Fruit fly (Drosophila melanogaster) whole organism, embryonic: ENCODE measurements around the gene MED18.

Source experiments
- Bdp1 ChIP-seq: fragments of 200-800 bp; sonication (Bioruptor generic); optimal IDR thresholded peaks from 3 replicates; lab custom pipeline; 2016; ENCODE audit warnings: missing biosample characterization, missing genetic modification characterization
- CG10654 ChIP-seq: fragments of 200-800 bp; sonication (Bioruptor generic); optimal IDR thresholded peaks from 2 replicates; lab custom pipeline; 2016; ENCODE audit warnings: missing biosample characterization, missing genetic modification characterization
- CG12942 ChIP-seq: fragments of 200-800 bp; sonication (Bioruptor generic); optimal IDR thresholded peaks from 3 replicates; lab custom pipeline; 2016; ENCODE audit warnings: missing biosample characterization, missing genetic modification characterization
- CG13894 ChIP-seq: fragments of 200-800 bp; sonication (Bioruptor generic); optimal IDR thresholded peaks from 3 replicates; lab custom pipeline; 2018; ENCODE audit warnings: missing biosample characterization, mild to moderate bottlenecking, missing genetic modification characterization, moderate library complexity
- CG14860 ChIP-seq: fragments of 200-800 bp; sonication (Bioruptor generic); IDR thresholded peaks from 3 replicates; pipeline ENCODE4 v1.3.6; 2022; ENCODE audit warnings: missing biosample characterization, missing genetic modification characterization; ENCODE audit not compliant: partially characterized antibody
- CG1647 ChIP-seq: fragments of 200-800 bp; sonication (Bioruptor generic); optimal IDR thresholded peaks from 3 replicates; lab custom pipeline; 2016; ENCODE audit warnings: missing biosample characterization, missing genetic modification characterization
- CG30020 ChIP-seq: fragments of 200-800 bp; optimal IDR thresholded peaks from 2 replicates; lab custom pipeline; 2019; ENCODE audit warnings: missing biosample characterization, mild to moderate bottlenecking, missing genetic modification characterization, moderate library complexity
- CG3163 ChIP-seq: fragments of 200-800 bp; sonication (Bioruptor generic); optimal IDR thresholded peaks from 3 replicates; lab custom pipeline; 2016; ENCODE audit warnings: missing biosample characterization, missing genetic modification characterization
- CG32772 ChIP-seq: fragments of 200-800 bp; sonication (Bioruptor generic); IDR thresholded peaks from 2 replicates; pipeline ENCODE4 v1.3.6; 2022; ENCODE audit warnings: missing biosample characterization, missing genetic modification characterization
- CG3281 ChIP-seq: fragments of 200-800 bp; sonication (Bioruptor generic); optimal IDR thresholded peaks from 3 replicates; lab custom pipeline; 2017; ENCODE audit warnings: missing biosample characterization, mild to moderate bottlenecking, missing genetic modification characterization
- CG42726 ChIP-seq: fragments of 200-800 bp; sonication (Bioruptor generic); IDR thresholded peaks from 2 replicates; pipeline ENCODE4 v1.3.6; 2022; ENCODE audit warnings: missing biosample characterization, missing genetic modification characterization; ENCODE audit not compliant: partially characterized antibody
- CG4424 ChIP-seq: fragments of 200-800 bp; sonication (Bioruptor generic); optimal IDR thresholded peaks from 3 replicates; lab custom pipeline; 2016; ENCODE audit warnings: missing biosample characterization, missing genetic modification characterization
- CG4617 ChIP-seq: fragments of 200-800 bp; sonication (Bioruptor generic); optimal IDR thresholded peaks from 3 replicates; lab custom pipeline; 2016; ENCODE audit warnings: missing biosample characterization, missing genetic modification characterization, borderline replicate concordance
- CG4854 ChIP-seq: fragments of 200-800 bp; sonication (Bioruptor generic); optimal IDR thresholded peaks from 2 replicates; lab custom pipeline; 2016; ENCODE audit warnings: missing biosample characterization, missing genetic modification characterization, inconsistent platforms
- CG6254 ChIP-seq: fragments of 200-800 bp; sonication (Bioruptor generic); optimal IDR thresholded peaks from 3 replicates; lab custom pipeline; 2017; ENCODE audit warnings: mild to moderate bottlenecking, missing biosample characterization, missing genetic modification reagents, missing genetic modification characterization
- CG6654 ChIP-seq: fragments of 200-800 bp; sonication (Bioruptor generic); optimal IDR thresholded peaks from 2 replicates; lab custom pipeline; 2017; ENCODE audit warnings: missing biosample characterization, mild to moderate bottlenecking, missing genetic modification characterization
- CG7271 ChIP-seq: fragments of 200-800 bp; sonication (Bioruptor generic); optimal IDR thresholded peaks from 2 replicates; lab custom pipeline; 2018; ENCODE audit warnings: missing biosample characterization, mild to moderate bottlenecking, missing genetic modification characterization, moderate library complexity
- CG7963 ChIP-seq: fragments of 200-800 bp; sonication (Bioruptor generic); IDR thresholded peaks from 3 replicates; pipeline ENCODE4 v1.3.6; 2022; ENCODE audit warnings: missing biosample characterization, missing genetic modification characterization; ENCODE audit not compliant: partially characterized antibody
- CG8765 ChIP-seq: fragments of 200-800 bp; sonication (Bioruptor generic); IDR thresholded peaks from 2 replicates; pipeline ENCODE4 v1.3.6; 2022; ENCODE audit warnings: missing biosample characterization, missing genetic modification characterization
- CG8924 ChIP-seq: fragments of 200-800 bp; optimal IDR thresholded peaks from 3 replicates; lab custom pipeline; 2019; ENCODE audit warnings: missing biosample characterization, mild to moderate bottlenecking, missing genetic modification characterization, moderate library complexity
- D ChIP-seq, 2 experiments: fragments of 200-800 bp in 1 of 2; fragments of >200 bp in 1 of 2; sonication (Bioruptor generic) in 1 of 2; optimal IDR thresholded peaks; 2 replicates in 1 of 2; 3 replicates in 1 of 2; lab custom pipeline; 2017; ENCODE audit warnings: mild to moderate bottlenecking in 1 of 2, missing biosample characterization in 1 of 2, missing genetic modification characterization in 1 of 2, missing genetic modification reagents in 1 of 2
- Dfd ChIP-seq, 2 experiments: fragments of >200 bp; optimal IDR thresholded peaks; 2 replicates each; lab custom pipeline; 2017; ENCODE audit warnings: missing biosample characterization in 2 of 2, missing genetic modification characterization in 2 of 2
- Dll ChIP-seq: fragments of 200-800 bp; sonication (Bioruptor generic); IDR thresholded peaks from 4 replicates; pipeline ENCODE4 v1.3.6; 2022; ENCODE audit warnings: missing biosample characterization, missing genetic modification characterization; ENCODE audit not compliant: partially characterized antibody
- H15 ChIP-seq: fragments of 200-800 bp; sonication (Bioruptor generic); IDR thresholded peaks from 3 replicates; pipeline ENCODE4 v1.3.6; 2022; ENCODE audit warnings: missing biosample characterization, missing genetic modification characterization
- Hr39 ChIP-seq: fragments of >200 bp; optimal IDR thresholded peaks from 2 replicates; lab custom pipeline; 2017
- Hr78 ChIP-seq, 2 experiments: fragments of 200-800 bp in 1 of 2; fragments of >200 bp in 1 of 2; sonication (Bioruptor generic) in 1 of 2; optimal IDR thresholded peaks; 2 replicates each; lab custom pipeline; 2017 to 2019; ENCODE audit warnings: missing biosample characterization in 2 of 2, missing genetic modification characterization in 2 of 2, mild to moderate bottlenecking in 1 of 2, moderate library complexity in 1 of 2
- Mad ChIP-seq: fragments of 200-800 bp; sonication (Bioruptor generic); optimal IDR thresholded peaks from 2 replicates; lab custom pipeline; 2016; ENCODE audit warnings: missing biosample characterization, missing genetic modification characterization
- Myb ChIP-seq: fragments of 200-800 bp; sonication (Bioruptor generic); optimal IDR thresholded peaks from 2 replicates; lab custom pipeline; 2016; ENCODE audit warnings: missing biosample characterization, missing genetic modification characterization
- Neu2 ChIP-seq: fragments of 200-800 bp; sonication (Bioruptor generic); optimal IDR thresholded peaks from 3 replicates; lab custom pipeline; 2016; ENCODE audit warnings: missing biosample characterization, missing genetic modification characterization, borderline replicate concordance
- Oli ChIP-seq: fragments of 200-800 bp; sonication (Bioruptor generic); optimal IDR thresholded peaks from 2 replicates; lab custom pipeline; 2018; ENCODE audit warnings: missing biosample characterization, mild to moderate bottlenecking, missing genetic modification characterization, moderate library complexity
- Ravus ChIP-seq: fragments of 200-800 bp; sonication (Bioruptor generic); IDR thresholded peaks from 2 replicates; pipeline ENCODE4 v1.3.6; 2022; ENCODE audit warnings: missing biosample characterization, missing genetic modification characterization
- Tbp ChIP-seq: fragments of >200 bp; optimal IDR thresholded peaks from 2 replicates; lab custom pipeline; 2018; ENCODE audit warnings: missing biosample characterization, missing genetic modification characterization
- ab ChIP-seq: fragments of 200-800 bp; sonication (Bioruptor generic); optimal IDR thresholded peaks from 2 replicates; lab custom pipeline; 2016; ENCODE audit warnings: missing biosample characterization, missing genetic modification characterization
- az2 ChIP-seq: fragments of 200-800 bp; sonication (Bioruptor generic); optimal IDR thresholded peaks from 3 replicates; lab custom pipeline; 2016; ENCODE audit warnings: missing biosample characterization, missing genetic modification characterization
- bsh ChIP-seq, 2 experiments: fragments of 200-800 bp; sonication (Bioruptor generic); optimal IDR thresholded peaks; 2 replicates each; lab custom pipeline; 2017 to 2018; ENCODE audit warnings: mild to moderate bottlenecking in 2 of 2, missing biosample characterization in 2 of 2, missing genetic modification characterization in 2 of 2, moderate library complexity in 1 of 2
- corto ChIP-seq: fragments of 200-800 bp; sonication (Bioruptor generic); optimal IDR thresholded peaks from 2 replicates; lab custom pipeline; 2016; ENCODE audit warnings: missing biosample characterization, mild to moderate bottlenecking, missing genetic modification characterization, moderate library complexity
- da ChIP-seq: fragments of 200-800 bp; sonication (Bioruptor generic); optimal IDR thresholded peaks from 2 replicates; lab custom pipeline; 2016; ENCODE audit warnings: missing biosample characterization, missing genetic modification characterization
- eve ChIP-seq, 2 experiments: fragments of >200 bp; optimal IDR thresholded peaks; 2 replicates each; lab custom pipeline; 2017; ENCODE audit warnings: missing biosample characterization in 2 of 2, missing genetic modification characterization in 2 of 2
- fd102C ChIP-seq: fragments of 200-800 bp; sonication (Bioruptor generic); optimal IDR thresholded peaks from 2 replicates; lab custom pipeline; 2018; ENCODE audit warnings: missing biosample characterization, mild to moderate bottlenecking, missing genetic modification characterization, moderate library complexity
- gcm ChIP-seq: fragments of 200-800 bp; sonication (Bioruptor generic); optimal IDR thresholded peaks from 2 replicates; lab custom pipeline; 2019; ENCODE audit warnings: missing biosample characterization, mild to moderate bottlenecking, missing genetic modification characterization, moderate library complexity
- gsb ChIP-seq: fragments of 200-800 bp; sonication (Bioruptor generic); IDR thresholded peaks from 2 replicates; pipeline ENCODE4 v1.3.6; 2022; ENCODE audit warnings: missing biosample characterization, missing genetic modification characterization
- hb ChIP-seq: fragments of 200-800 bp; sonication (Bioruptor generic); IDR thresholded peaks from 3 replicates; pipeline ENCODE4 v1.3.6; 2022; ENCODE audit warnings: missing biosample characterization, missing genetic modification characterization; ENCODE audit not compliant: partially characterized antibody
- luna ChIP-seq: fragments of 200-800 bp; sonication (Bioruptor generic); optimal IDR thresholded peaks from 2 replicates; lab custom pipeline; 2016; ENCODE audit warnings: missing biosample characterization, missing genetic modification characterization
- mirr ChIP-seq: fragments of 200-800 bp; sonication (Bioruptor generic); optimal IDR thresholded peaks from 3 replicates; lab custom pipeline; 2018; ENCODE audit warnings: missing biosample characterization, mild to moderate bottlenecking, missing genetic modification characterization
- nerfin-1 ChIP-seq: fragments of 200-800 bp; sonication (Bioruptor generic); optimal IDR thresholded peaks from 3 replicates; lab custom pipeline; 2019; ENCODE audit warnings: missing biosample characterization, mild to moderate bottlenecking, missing genetic modification characterization, moderate library complexity
- pfk ChIP-seq: fragments of 200-800 bp; sonication (Bioruptor generic); optimal IDR thresholded peaks from 2 replicates; lab custom pipeline; 2018; ENCODE audit warnings: missing biosample characterization, mild to moderate bottlenecking, missing genetic modification characterization, moderate library complexity
- ro ChIP-seq: fragments of 200-800 bp; sonication (Bioruptor generic); IDR thresholded peaks from 2 replicates; pipeline ENCODE4 v1.3.6; 2022; ENCODE audit warnings: missing biosample characterization, missing genetic modification characterization
- salm ChIP-seq: fragments of 200-800 bp; sonication (Bioruptor generic); optimal IDR thresholded peaks from 2 replicates; lab custom pipeline; 2018; ENCODE audit warnings: missing biosample characterization, mild to moderate bottlenecking, missing genetic modification characterization
- slbo ChIP-seq: fragments of 200-800 bp; sonication (Bioruptor generic); IDR thresholded peaks from 2 replicates; pipeline ENCODE4 v1.3.6; 2022; ENCODE audit warnings: missing biosample characterization, missing genetic modification characterization
- zfh2 ChIP-seq: fragments of 200-800 bp; sonication (Bioruptor generic); optimal IDR thresholded peaks from 2 replicates; lab custom pipeline; 2016; ENCODE audit warnings: missing biosample characterization, missing genetic modification characterization

The MED18 gene

DNA sequence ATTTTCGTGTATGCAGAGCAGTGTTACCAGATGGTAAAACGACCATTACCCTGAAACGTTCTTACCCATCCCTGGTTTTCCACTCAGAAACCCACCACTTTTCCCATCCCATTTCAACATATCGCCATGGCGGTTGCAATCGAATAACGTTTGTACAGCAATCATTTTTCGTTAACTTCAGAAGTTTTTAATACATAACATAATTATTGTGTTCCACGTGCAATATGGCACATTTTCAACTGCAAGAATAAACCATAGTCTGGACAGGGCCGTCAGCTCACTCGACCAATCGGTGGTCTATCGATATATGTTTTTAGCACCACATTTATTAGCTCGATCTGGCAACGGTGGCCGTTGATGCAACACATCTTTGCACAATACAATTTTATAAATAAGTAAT is 24.2 kb downstream of the MED18 start, which contains the start of the genes trr and mRpL16 (continued):
- peak; percentile 6 for TF ChIP-seq CG12942 (GFP tag; lab: Kevin White, UChicago)
- no peak for TF ChIP-seq gcm (GFP tag; lab: Kevin White, UChicago)
- TF ChIP-seq CG6254: no peak
- peak; percentile 93 for TF ChIP-seq CG30020
- peak; percentile 37 for TF ChIP-seq CG4617 (GFP tag; lab: Kevin White, UChicago)
- TF ChIP-seq CG7271 (tag; lab: Kevin White, UChicago): peak; percentile 14
- no peak for TF ChIP-seq Neu2 (GFP tag; lab: Kevin White, UChicago)
- no peak for TF ChIP-seq CG42726 (GFP tag; lab: Robert Waterston, UW)
- TF ChIP-seq CG14860 (GFP tag; lab: Robert Waterston, UW): peak; percentile 28; the same call in 1 of the 3 replicates
- TF ChIP-seq Hr78 (GFP tag; optimal IDR thresholded peaks at IDR 0.05; lab: Kevin White, UChicago): no peak
- TF ChIP-seq ro (GFP tag; lab: Robert Waterston, UW): no peak
- TF ChIP-seq CG13894 (tag; lab: Kevin White, UChicago): no peak
- TF ChIP-seq salm (tag; lab: Kevin White, UChicago): no peak
- no peak for TF ChIP-seq CG8765 (GFP tag; lab: Robert Waterston, UW)
- TF ChIP-seq Dfd (GFP tag; optimal IDR thresholded peaks at IDR 0.05; lab: Kevin White, UChicago): no peak
- TF ChIP-seq Oli (tag; lab: Kevin White, UChicago): no peak
- TF ChIP-seq zfh2: peak; percentile 65
- TF ChIP-seq CG6654 (GFP tag; lab: Kevin White, UChicago): no peak
- TF ChIP-seq CG32772 (GFP tag; lab: Robert Waterston, UW): peak; percentile 41; the same call in 1 of the 2 replicates
- no peak for TF ChIP-seq pfk (GFP tag; lab: Kevin White, UChicago)
- no peak for TF ChIP-seq corto (GFP tag; lab: Kevin White, UChicago)
- TF ChIP-seq Hr39 (lab: Kevin White, UChicago): no peak
- no peak for TF ChIP-seq hb (GFP tag; lab: Robert Waterston, UW)
- TF ChIP-seq nerfin-1 (tag; lab: Kevin White, UChicago): peak; percentile 5
- peak in 1 of 2 experiments; percentile 33 for TF ChIP-seq bsh (GFP tag; optimal IDR thresholded peaks at IDR 0.05; lab: Kevin White, UChicago)
- TF ChIP-seq da (GFP tag; lab: Kevin White, UChicago): no peak
- TF ChIP-seq Mad (GFP tag; lab: Kevin White, UChicago): peak; percentile 58
- TF ChIP-seq CG3281 (GFP tag; lab: Kevin White, UChicago): no peak
- TF ChIP-seq luna (GFP tag; lab: Kevin White, UChicago): no peak
- TF ChIP-seq H15 (GFP tag; lab: Robert Waterston, UW): no peak
- TF ChIP-seq mirr: peak; percentile 40
- no peak for TF ChIP-seq gsb (GFP tag; lab: Robert Waterston, UW)
- no peak for TF ChIP-seq ab (GFP tag; lab: Kevin White, UChicago)
- TF ChIP-seq D (optimal IDR thresholded peaks at IDR 0.05; lab: Kevin White, UChicago): no peak
- TF ChIP-seq D (GFP tag; optimal IDR thresholded peaks at IDR 0.05; lab: Kevin White, UChicago): no peak
- TF ChIP-seq slbo: peak; percentile 64
- no peak for TF ChIP-seq CG10654 (GFP tag; lab: Kevin White, UChicago)
- peak; percentile 40; the same call in 1 of the 3 replicates for TF ChIP-seq CG7963
- TF ChIP-seq Tbp (GFP tag; lab: Kevin White, UChicago): no peak
- no peak for TF ChIP-seq Ravus
- TF ChIP-seq Bdp1: no peak
- TF ChIP-seq CG3163 (GFP tag; lab: Kevin White, UChicago): no peak
- no peak for TF ChIP-seq az2 (GFP tag; lab: Kevin White, UChicago)
- peak; percentile 18 for TF ChIP-seq Myb (GFP tag; lab: Kevin White, UChicago)
- TF ChIP-seq fd102C: no peak
- TF ChIP-seq eve (GFP tag; optimal IDR thresholded peaks at IDR 0.05; lab: Kevin White, UChicago): no peak
- TF ChIP-seq CG1647 (GFP tag; lab: Kevin White, UChicago): no peak
- TF ChIP-seq CG8924 (tag; lab: Kevin White, UChicago): peak; percentile 67
- TF ChIP-seq Dll (GFP tag; lab: Robert Waterston, UW): peak; percentile 86
- TF ChIP-seq CG4424: no peak
- TF ChIP-seq CG4854 (GFP tag; lab: Kevin White, UChicago): no peak
